Fruit fly (Drosophila melanogaster) whole organism, embryonic: ENCODE results near the gene Cpr78Ca.

Experiments
- ATbp ChIP-seq: fragments of 200-800 bp; sonication (Bioruptor generic); optimal IDR thresholded peaks from 2 replicates; lab custom pipeline; 2017; ENCODE audit warnings: missing biosample characterization, mild to moderate bottlenecking, missing genetic modification characterization, missing genetic modification reagents
- CG11093 ChIP-seq: fragments of 200-800 bp; sonication (Bioruptor generic); IDR thresholded peaks from 3 replicates; pipeline ENCODE4 v1.3.6; 2022; ENCODE audit warnings: missing biosample characterization, missing genetic modification characterization
- CG12236 ChIP-seq: fragments of 200-800 bp; sonication (Bioruptor generic); optimal IDR thresholded peaks from 2 replicates; lab custom pipeline; 2016; ENCODE audit warnings: missing biosample characterization, missing genetic modification characterization
- CG13624 ChIP-seq: fragments of 200-800 bp; sonication (Bioruptor generic); optimal IDR thresholded peaks from 2 replicates; lab custom pipeline; 2016; ENCODE audit warnings: missing biosample characterization, missing genetic modification characterization
- CG14014 ChIP-seq: fragments of 200-800 bp; sonication (Bioruptor generic); IDR thresholded peaks from 2 replicates; pipeline ENCODE4 v1.3.6; 2022; ENCODE audit warnings: missing biosample characterization, missing genetic modification characterization
- CG14860 ChIP-seq: fragments of 200-800 bp; sonication (Bioruptor generic); IDR thresholded peaks from 3 replicates; pipeline ENCODE4 v1.3.6; 2022; ENCODE audit warnings: missing biosample characterization, missing genetic modification characterization; ENCODE audit not compliant: partially characterized antibody
- CG15073 ChIP-seq: fragments of 200-800 bp; sonication (Bioruptor generic); optimal IDR thresholded peaks from 2 replicates; lab custom pipeline; 2016; ENCODE audit warnings: missing biosample characterization, missing genetic modification characterization
- CG17802 ChIP-seq: fragments of 200-800 bp; sonication (Bioruptor generic); optimal IDR thresholded peaks from 2 replicates; lab custom pipeline; 2018; ENCODE audit warnings: missing biosample characterization, mild to moderate bottlenecking, missing genetic modification characterization, moderate library complexity
- CG18262 ChIP-seq: fragments of 200-800 bp; optimal IDR thresholded peaks from 3 replicates; lab custom pipeline; 2019; ENCODE audit warnings: missing biosample characterization, mild to moderate bottlenecking, missing genetic modification characterization, moderate library complexity
- CG2678 ChIP-seq: fragments of 200-800 bp; sonication (Bioruptor generic); optimal IDR thresholded peaks from 3 replicates; lab custom pipeline; 2019; ENCODE audit warnings: missing biosample characterization, mild to moderate bottlenecking, missing genetic modification characterization, moderate library complexity
- CG2712 ChIP-seq: fragments of 200-800 bp; optimal IDR thresholded peaks from 3 replicates; lab custom pipeline; 2019; ENCODE audit warnings: missing biosample characterization, mild to moderate bottlenecking, missing genetic modification characterization, moderate library complexity
- CG31224 ChIP-seq: fragments of 200-800 bp; sonication (Bioruptor generic); IDR thresholded peaks from 2 replicates; pipeline ENCODE4 v1.3.6; 2022; ENCODE audit warnings: missing biosample characterization, missing genetic modification characterization
- CG31365 ChIP-seq: fragments of 200-800 bp; sonication (Bioruptor generic); optimal IDR thresholded peaks from 2 replicates; lab custom pipeline; 2018; ENCODE audit warnings: missing biosample characterization, mild to moderate bottlenecking, missing genetic modification characterization
- CG32532 ChIP-seq: fragments of 200-800 bp; sonication (Bioruptor generic); IDR thresholded peaks from 2 replicates; pipeline ENCODE4 v1.3.6; 2022; ENCODE audit warnings: missing biosample characterization, missing genetic modification characterization
- CG33213 ChIP-seq: fragments of 200-800 bp; sonication (Bioruptor generic); optimal IDR thresholded peaks from 3 replicates; lab custom pipeline; 2016; ENCODE audit warnings: missing biosample characterization, missing genetic modification characterization
- CG34224 ChIP-seq: fragments of 200-800 bp; sonication (Bioruptor generic); IDR thresholded peaks from 3 replicates; pipeline ENCODE4 v1.3.6; 2022; ENCODE audit warnings: missing biosample characterization, missing genetic modification characterization; ENCODE audit not compliant: partially characterized antibody
- CG3726 ChIP-seq: fragments of 200-800 bp; sonication (Bioruptor generic); IDR thresholded peaks from 3 replicates; pipeline ENCODE4, ENCODE4 v1.3.6; 2022; ENCODE audit warnings: missing biosample characterization, missing genetic modification characterization
- CG43689 ChIP-seq: fragments of 200-800 bp; sonication (Bioruptor generic); IDR thresholded peaks from 2 replicates; pipeline ENCODE4 v1.3.6; 2022; ENCODE audit warnings: missing biosample characterization, missing genetic modification characterization
- CG4707 ChIP-seq: fragments of 200-800 bp; sonication (Bioruptor generic); optimal IDR thresholded peaks from 2 replicates; lab custom pipeline; 2018; ENCODE audit warnings: missing biosample characterization, mild to moderate bottlenecking, missing genetic modification characterization, moderate library complexity
- CG6654 ChIP-seq: fragments of 200-800 bp; sonication (Bioruptor generic); optimal IDR thresholded peaks from 2 replicates; lab custom pipeline; 2017; ENCODE audit warnings: missing biosample characterization, mild to moderate bottlenecking, missing genetic modification characterization
- CG6791 ChIP-seq: fragments of 200-800 bp; sonication (Bioruptor generic); IDR thresholded peaks from 3 replicates; pipeline ENCODE4 v1.3.6; 2022; ENCODE audit warnings: missing biosample characterization, missing genetic modification characterization; ENCODE audit not compliant: partially characterized antibody
- CG7786 ChIP-seq: fragments of 200-800 bp; sonication (Bioruptor generic); optimal IDR thresholded peaks from 2 replicates; lab custom pipeline; 2016; ENCODE audit warnings: missing biosample characterization, missing genetic modification characterization
- CG8281 ChIP-seq: fragments of 200-800 bp; sonication (Bioruptor generic); optimal IDR thresholded peaks from 2 replicates; lab custom pipeline; 2018; ENCODE audit warnings: missing biosample characterization, mild to moderate bottlenecking, missing genetic modification characterization, moderate library complexity
- CG9797 ChIP-seq: fragments of 200-800 bp; sonication (Bioruptor generic); optimal IDR thresholded peaks from 3 replicates; lab custom pipeline; 2018; ENCODE audit warnings: missing biosample characterization, mild to moderate bottlenecking, missing genetic modification characterization
- E2f2 ChIP-seq: fragments of 200-800 bp; sonication (Bioruptor generic); IDR thresholded peaks from 2 replicates; pipeline ENCODE4 v1.3.6; 2022; ENCODE audit warnings: missing biosample characterization, missing genetic modification characterization
- Ets65A ChIP-seq: fragments of 200-800 bp; sonication (Bioruptor generic); peaks from one replicate; lab custom pipeline; 2016; ENCODE audit warnings: missing biosample characterization, missing genetic modification characterization
- Gug ChIP-seq: fragments of 200-800 bp; sonication (Bioruptor generic); IDR thresholded peaks from 4 replicates; pipeline ENCODE4 v1.3.6; 2022; ENCODE audit warnings: missing biosample characterization, missing genetic modification characterization
- Hmr ChIP-seq: fragments of 200-800 bp; sonication (Bioruptor generic); optimal IDR thresholded peaks from 3 replicates; lab custom pipeline; 2017; ENCODE audit warnings: mild to moderate bottlenecking, missing biosample characterization, missing genetic modification reagents, missing genetic modification characterization
- Hr78 ChIP-seq, 2 experiments: fragments of 200-800 bp in 1 of 2; fragments of >200 bp in 1 of 2; sonication (Bioruptor generic) in 1 of 2; optimal IDR thresholded peaks; 2 replicates each; lab custom pipeline; 2017 to 2019; ENCODE audit warnings: missing biosample characterization in 2 of 2, missing genetic modification characterization in 2 of 2, mild to moderate bottlenecking in 1 of 2, moderate library complexity in 1 of 2
- MBD-R2 ChIP-seq: fragments of 200-800 bp; sonication (Bioruptor generic); IDR thresholded peaks from 2 replicates; pipeline ENCODE4 v1.3.6; 2022; ENCODE audit warnings: missing biosample characterization, missing genetic modification characterization
- Mrtf ChIP-seq: fragments of 200-800 bp; sonication (Bioruptor generic); IDR thresholded peaks from 3 replicates; pipeline ENCODE4 v1.3.6; 2022; ENCODE audit warnings: missing biosample characterization, missing genetic modification characterization
- Opbp ChIP-seq: fragments of 200-800 bp; sonication (Bioruptor generic); IDR thresholded peaks from 3 replicates; pipeline ENCODE4 v1.3.6; 2022; ENCODE audit warnings: missing biosample characterization, missing genetic modification characterization; ENCODE audit not compliant: partially characterized antibody
- Rx ChIP-seq: fragments of 200-800 bp; sonication (Bioruptor generic); IDR thresholded peaks from 2 replicates; pipeline ENCODE4 v1.3.6; 2022; ENCODE audit warnings: missing biosample characterization, missing genetic modification characterization
- Usf ChIP-seq: fragments of 200-800 bp; sonication (Bioruptor generic); optimal IDR thresholded peaks from 2 replicates; lab custom pipeline; 2017; ENCODE audit warnings: missing genotype, missing biosample characterization, missing genetic modification characterization
- Vsx1 ChIP-seq: fragments of 200-800 bp; sonication (Bioruptor generic); optimal IDR thresholded peaks from 2 replicates; lab custom pipeline; 2017; ENCODE audit warnings: missing biosample characterization, mild to moderate bottlenecking, missing genetic modification characterization, missing genetic modification reagents
- ato ChIP-seq: fragments of 200-800 bp; sonication (Bioruptor generic); IDR thresholded peaks from 2 replicates; pipeline ENCODE4 v1.3.6; 2022; ENCODE audit warnings: missing biosample characterization, missing genetic modification characterization; ENCODE audit not compliant: partially characterized antibody
- bbx ChIP-seq: fragments of 200-800 bp; sonication (Bioruptor generic); IDR thresholded peaks from 2 replicates; pipeline ENCODE4 v1.3.6; 2022; ENCODE audit warnings: missing biosample characterization, missing genetic modification characterization; ENCODE audit not compliant: partially characterized antibody
- cg ChIP-seq: fragments of 200-800 bp; sonication (Bioruptor generic); optimal IDR thresholded peaks from 3 replicates; lab custom pipeline; 2019; ENCODE audit warnings: missing biosample characterization, mild to moderate bottlenecking, missing genetic modification characterization, moderate library complexity
- dmrt99B ChIP-seq: fragments of 200-800 bp; sonication (Bioruptor generic); optimal IDR thresholded peaks from 2 replicates; lab custom pipeline; 2018; ENCODE audit warnings: missing biosample characterization, mild to moderate bottlenecking, missing genetic modification characterization, moderate library complexity
- ems ChIP-seq: fragments of 200-800 bp; sonication (Bioruptor generic); optimal IDR thresholded peaks from 3 replicates; lab custom pipeline; 2016; ENCODE audit warnings: missing biosample characterization, missing genetic modification characterization
- ken ChIP-seq: fragments of 200-800 bp; sonication (Bioruptor generic); IDR thresholded peaks from 3 replicates; pipeline ENCODE4 v1.3.6; 2022; ENCODE audit warnings: missing biosample characterization, missing genetic modification characterization
- mld ChIP-seq: fragments of 200-800 bp; sonication (Bioruptor generic); IDR thresholded peaks from 3 replicates; pipeline ENCODE4 v1.3.6; 2022; ENCODE audit warnings: missing biosample characterization, missing genetic modification characterization; ENCODE audit not compliant: partially characterized antibody
- salm ChIP-seq: fragments of 200-800 bp; sonication (Bioruptor generic); optimal IDR thresholded peaks from 2 replicates; lab custom pipeline; 2018; ENCODE audit warnings: missing biosample characterization, mild to moderate bottlenecking, missing genetic modification characterization
- scrt ChIP-seq: fragments of 200-800 bp; sonication (Bioruptor generic); optimal IDR thresholded peaks from 2 replicates; lab custom pipeline; 2018; ENCODE audit warnings: missing biosample characterization, mild to moderate bottlenecking, missing genetic modification characterization, moderate library complexity
- sens-2 ChIP-seq: fragments of 200-800 bp; sonication (Bioruptor generic); IDR thresholded peaks from 2 replicates; pipeline ENCODE4 v1.3.6; 2022; ENCODE audit warnings: missing biosample characterization, missing genetic modification characterization
- unpg ChIP-seq: fragments of 200-800 bp; sonication (Bioruptor generic); optimal IDR thresholded peaks from 3 replicates; lab custom pipeline; 2018; ENCODE audit warnings: missing biosample characterization, mild to moderate bottlenecking, missing genetic modification characterization, moderate library complexity
- wdn ChIP-seq: fragments of 200-800 bp; sonication (Bioruptor generic); IDR thresholded peaks from 2 replicates; pipeline ENCODE4 v1.3.6; 2022; ENCODE audit warnings: missing biosample characterization, missing genetic modification characterization
- zfh2 ChIP-seq: fragments of 200-800 bp; sonication (Bioruptor generic); optimal IDR thresholded peaks from 2 replicates; lab custom pipeline; 2016; ENCODE audit warnings: missing biosample characterization, missing genetic modification characterization

Gene Cpr78Ca

dm6 chr3L:21252525-21252924, 40.1 kb downstream of the Cpr78Ca start:
- TF ChIP-seq Ets65A (GFP tag; lab: Kevin White, UChicago) (peak; percentile 77), bbx (GFP tag; lab: Robert Waterston, UW) (peak; percentile 33; the same call in 1 of the 2 replicates), cg (GFP tag; lab: Kevin White, UChicago) (peak; percentile 43), mld (GFP tag; lab: Robert Waterston, UW) (0 out of 3 replicates have a peak, but pooled peaks have one; percentile 29), CG6791 (peak; percentile 38; the same call in 1 of the 3 replicates), ken (GFP tag; lab: Robert Waterston, UW) (0 out of 3 replicates have a peak, but pooled peaks have one; percentile 15), salm (tag; lab: Kevin White, UChicago) (no peak), Opbp (peak; percentile 58; the same call in 1 of the 3 replicates), CG32532 (GFP tag; lab: Robert Waterston, UW) (no peak), Hr78 (GFP tag; optimal IDR thresholded peaks at IDR 0.05; lab: Kevin White, UChicago) (no peak), Rx (GFP tag; lab: Robert Waterston, UW) (0 out of 2 replicates have a peak, but pooled peaks have one; percentile 20)

- TF ChIP-seq CG11093 (GFP tag; lab: Robert Waterston, UW) (no peak), ato (GFP tag; lab: Robert Waterston, UW) (no peak), CG31224 (GFP tag; lab: Robert Waterston, UW) (no peak), Vsx1 (GFP tag; lab: Kevin White, UChicago) (no peak), wdn (no peak), dmrt99B (tag; lab: Kevin White, UChicago) (peak; percentile 20), Usf (GFP tag; lab: Kevin White, UChicago) (no peak), CG31365 (no peak), CG8281 (tag; lab: Kevin White, UChicago) (no peak), CG4707 (no peak), CG34224 (GFP tag; lab: Robert Waterston, UW) (no peak), MBD-R2 (GFP tag; lab: Robert Waterston, UW) (0 out of 2 replicates have a peak, but pooled peaks have one; percentile 9), CG15073 (GFP tag; lab: Kevin White, UChicago) (no peak), CG14014 (0 out of 2 replicates have a peak, but pooled peaks have one; percentile 20), zfh2 (GFP tag; lab: Kevin White, UChicago) (no peak), CG14860 (GFP tag; lab: Robert Waterston, UW) (no peak), CG2678 (peak; percentile 37), CG2712 (tag; lab: Kevin White, UChicago) (no peak), CG13624 (GFP tag; lab: Kevin White, UChicago) (no peak), ATbp (GFP tag; lab: Kevin White, UChicago) (no peak), CG9797 (no peak), CG12236 (GFP tag; lab: Kevin White, UChicago) (no peak), CG32532 (GFP tag; lab: Robert Waterston, UW) (peak; percentile 42; the same call in 1 of the 2 replicates), CG7786 (no peak), Mrtf (GFP tag; lab: Robert Waterston, UW) (0 out of 3 replicates have a peak, but pooled peaks have one; percentile 49), sens-2 (GFP tag; lab: Robert Waterston, UW) (no peak), CG17802 (no peak), CG6654 (no peak), CG3726 (GFP tag; lab: Robert Waterston, UW) (no peak), Gug (peak; percentile 44; the same call in 1 of the 4 replicates), unpg (GFP tag; lab: Kevin White, UChicago) (no peak), Hmr (GFP tag; lab: Kevin White, UChicago) (no peak), CG6791 (no peak), CG43689 (GFP tag; lab: Robert Waterston, UW) (no peak), CG18262 (tag; lab: Kevin White, UChicago) (peak; percentile 12), ems (GFP tag; lab: Kevin White, UChicago) (no peak), scrt (GFP tag; lab: Kevin White, UChicago) (peak; percentile 8), E2f2 (GFP tag; lab: Robert Waterston, UW) (no peak), CG33213 (GFP tag; lab: Kevin White, UChicago) (no peak)
These were observed 41.2 kb downstream of the Cpr78Ca start for dm6 chr3L:21251381-21251780.
